Worm (Caenorhabditis elegans) whole organism, late embryonic: Measurements from ENCODE around the gene bath-41.

Experiments
- sox-2 ChIP-seq: fragments of 200-800 bp; sonication (Bioruptor generic); IDR thresholded peaks from 2 replicates; pipeline ENCODE4 v1.3.6; 2022; ENCODE audit warnings: missing genetic modification reagents, missing genetic modification characterization, missing compliant biosample characterization
- unc-3 ChIP-seq, 2 experiments: fragments of 200-800 bp in 1 of 2; sonication (Bioruptor generic) in 1 of 2; sonication (generic microtip) in 1 of 2; conservative IDR thresholded peaks in 1 of 2; optimal IDR thresholded peaks in 1 of 2; 2 replicates each; pipeline versions ENCODE4 v1.3.6 to Lab custom; 2016 to 2022; ENCODE audit warnings: missing compliant biosample characterization in 2 of 2, missing genetic modification characterization in 2 of 2, missing genetic modification reagents in 1 of 2

DNA sequence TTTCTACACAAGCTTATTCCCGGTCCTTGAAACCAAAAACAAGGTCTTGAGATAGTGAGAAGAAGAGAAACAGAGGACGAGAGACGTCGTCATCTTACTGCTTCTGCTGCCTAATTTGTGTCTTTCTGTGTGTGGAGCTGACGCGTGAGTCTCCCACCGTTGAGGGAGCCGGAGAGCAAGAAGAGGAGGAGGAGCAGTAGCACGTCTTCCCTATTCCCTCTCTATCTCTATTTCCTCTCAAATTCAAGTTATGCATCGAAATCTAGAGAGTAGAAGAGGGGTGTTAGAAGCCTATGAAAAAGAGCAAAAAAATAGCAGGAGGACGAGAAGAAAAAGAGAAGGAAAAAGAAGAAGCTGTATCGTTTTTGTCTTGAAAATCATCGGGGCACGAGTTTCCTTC lies 26.9 kb downstream of the bath-41 start:
- TF ChIP-seq unc-3 (GFP tag; conservative IDR thresholded peaks at IDR 0.05; lab: Robert Waterston, UW) (no peak), unc-3 (tag; optimal IDR thresholded peaks at IDR 0.05; lab: Kevin White, UChicago) (no peak), sox-2 (GFP tag; lab: Robert Waterston, UW) (no peak)
